Fruit fly (Drosophila melanogaster) whole organism, embryonic: Measurements from ENCODE around the gene Usp5.

ENCODE experiments used
- Asciz ChIP-seq: fragments of 200-800 bp; sonication (Bioruptor generic); optimal IDR thresholded peaks from 2 replicates; lab custom pipeline; 2017; ENCODE audit warnings: missing biosample characterization, mild to moderate bottlenecking, missing genetic modification characterization, missing genetic modification reagents
- Bteb2 ChIP-seq: fragments of 200-800 bp; sonication (Bioruptor generic); optimal IDR thresholded peaks from 2 replicates; lab custom pipeline; 2016; ENCODE audit warnings: missing biosample characterization, missing genetic modification characterization
- CG10431 ChIP-seq: fragments of 200-800 bp; sonication (Bioruptor generic); optimal IDR thresholded peaks from 3 replicates; lab custom pipeline; 2018; ENCODE audit warnings: missing biosample characterization, mild to moderate bottlenecking, missing genetic modification characterization
- CG12219 ChIP-seq: fragments of 200-800 bp; sonication (Bioruptor generic); optimal IDR thresholded peaks from 3 replicates; lab custom pipeline; 2018; ENCODE audit warnings: missing biosample characterization, mild to moderate bottlenecking, missing genetic modification characterization
- CG13775 ChIP-seq: fragments of 200-800 bp; sonication (Bioruptor generic); optimal IDR thresholded peaks from 3 replicates; lab custom pipeline; 2017; ENCODE audit warnings: missing biosample characterization, mild to moderate bottlenecking, missing genetic modification characterization
- CG13894 ChIP-seq: fragments of 200-800 bp; sonication (Bioruptor generic); optimal IDR thresholded peaks from 3 replicates; lab custom pipeline; 2018; ENCODE audit warnings: missing biosample characterization, mild to moderate bottlenecking, missing genetic modification characterization, moderate library complexity
- CG14014 ChIP-seq: fragments of 200-800 bp; sonication (Bioruptor generic); IDR thresholded peaks from 2 replicates; pipeline ENCODE4 v1.3.6; 2022; ENCODE audit warnings: missing biosample characterization, missing genetic modification characterization
- CG14050 ChIP-seq: fragments of 200-800 bp; sonication (Bioruptor generic); IDR thresholded peaks from 3 replicates; pipeline ENCODE4 v1.3.6; 2022; ENCODE audit warnings: missing biosample characterization, missing genetic modification characterization
- CG1603 ChIP-seq: fragments of 200-800 bp; sonication (Bioruptor generic); optimal IDR thresholded peaks from 2 replicates; lab custom pipeline; 2019; ENCODE audit warnings: missing biosample characterization, mild to moderate bottlenecking, missing genetic modification characterization, moderate library complexity
- CG17802 ChIP-seq: fragments of 200-800 bp; sonication (Bioruptor generic); optimal IDR thresholded peaks from 2 replicates; lab custom pipeline; 2018; ENCODE audit warnings: missing biosample characterization, mild to moderate bottlenecking, missing genetic modification characterization, moderate library complexity
- CG1792 ChIP-seq: fragments of 200-800 bp; sonication (Bioruptor generic); optimal IDR thresholded peaks from 2 replicates; lab custom pipeline; 2016; ENCODE audit warnings: missing biosample characterization, missing genetic modification characterization
- CG34376 ChIP-seq: fragments of 200-800 bp; sonication (Bioruptor generic); optimal IDR thresholded peaks from 2 replicates; lab custom pipeline; 2018; ENCODE audit warnings: missing biosample characterization, mild to moderate bottlenecking, missing genetic modification characterization
- CG34422 ChIP-seq: fragments of 200-800 bp; sonication (Bioruptor generic); IDR thresholded peaks from 3 replicates; pipeline ENCODE4 v1.3.6; 2022; ENCODE audit warnings: missing biosample characterization, missing genetic modification characterization
- CG3726 ChIP-seq: fragments of 200-800 bp; sonication (Bioruptor generic); IDR thresholded peaks from 3 replicates; pipeline ENCODE4, ENCODE4 v1.3.6; 2022; ENCODE audit warnings: missing biosample characterization, missing genetic modification characterization
- CG5953 ChIP-seq: fragments of 200-800 bp; sonication (Bioruptor generic); IDR thresholded peaks from 2 replicates; pipeline ENCODE4 v1.3.6; 2022; ENCODE audit warnings: missing biosample characterization, missing genetic modification characterization
- CG6272 ChIP-seq: fragments of 200-800 bp; sonication (Bioruptor generic); IDR thresholded peaks from 2 replicates; pipeline ENCODE4 v1.3.6; 2022; ENCODE audit warnings: missing biosample characterization, missing genetic modification characterization
- CG7372 ChIP-seq: fragments of 200-800 bp; sonication (Bioruptor generic); IDR thresholded peaks from 2 replicates; pipeline ENCODE4 v1.3.6; 2022; ENCODE audit warnings: missing biosample characterization, missing genetic modification characterization
- CG8281 ChIP-seq: fragments of 200-800 bp; sonication (Bioruptor generic); optimal IDR thresholded peaks from 2 replicates; lab custom pipeline; 2018; ENCODE audit warnings: missing biosample characterization, mild to moderate bottlenecking, missing genetic modification characterization, moderate library complexity
- CG9876 ChIP-seq: fragments of 200-800 bp; sonication (Bioruptor generic); optimal IDR thresholded peaks from 2 replicates; lab custom pipeline; 2016; ENCODE audit warnings: missing biosample characterization, missing genetic modification characterization
- CrebB ChIP-seq: fragments of 200-800 bp; sonication (Bioruptor generic); optimal IDR thresholded peaks from 3 replicates; lab custom pipeline; 2018; ENCODE audit warnings: missing biosample characterization, mild to moderate bottlenecking, missing genetic modification characterization
- Dad ChIP-seq: fragments of 200-800 bp; sonication (Bioruptor generic); optimal IDR thresholded peaks from 3 replicates; lab custom pipeline; 2016; ENCODE audit warnings: missing biosample characterization, missing genetic modification characterization
- Deaf1 ChIP-seq: fragments of 200-800 bp; optimal IDR thresholded peaks from 3 replicates; lab custom pipeline; 2019; ENCODE audit warnings: missing biosample characterization, mild to moderate bottlenecking, missing genetic modification characterization, moderate library complexity
- Dref ChIP-seq: fragments of 200-800 bp; sonication (Bioruptor generic); IDR thresholded peaks from 2 replicates; pipeline ENCODE4 v1.3.6; 2022; ENCODE audit warnings: missing biosample characterization, missing genetic modification characterization
- HHEX ChIP-seq: fragments of 200-800 bp; sonication (Bioruptor generic); optimal IDR thresholded peaks from 3 replicates; lab custom pipeline; 2017; ENCODE audit warnings: missing biosample characterization, mild to moderate bottlenecking, missing genetic modification characterization, missing genetic modification reagents
- Hey ChIP-seq: fragments of 200-800 bp; sonication (Bioruptor generic); optimal IDR thresholded peaks from 3 replicates; lab custom pipeline; 2018; ENCODE audit warnings: missing biosample characterization, mild to moderate bottlenecking, missing genetic modification characterization
- Hmx ChIP-seq: fragments of 200-800 bp; sonication (Bioruptor generic); optimal IDR thresholded peaks from 2 replicates; lab custom pipeline; 2016; ENCODE audit warnings: missing biosample characterization, missing genetic modification characterization
- Hsf ChIP-seq: fragments of 200-800 bp; sonication (Bioruptor generic); optimal IDR thresholded peaks from 3 replicates; lab custom pipeline; 2016; ENCODE audit warnings: missing biosample characterization, missing genetic modification characterization
- Mes4 ChIP-seq: fragments of 200-800 bp; sonication (Bioruptor generic); optimal IDR thresholded peaks from 2 replicates; lab custom pipeline; 2016; ENCODE audit warnings: missing biosample characterization, missing genetic modification characterization
- Oaz ChIP-seq: fragments of 200-800 bp; sonication (Bioruptor generic); IDR thresholded peaks from 2 replicates; pipeline ENCODE4 v1.3.6; 2022; ENCODE audit warnings: missing biosample characterization, missing genetic modification characterization
- Pdp1 ChIP-seq, 2 experiments: fragments of 200-800 bp; sonication (Bioruptor generic); optimal IDR thresholded peaks; 3 replicates each; lab custom pipeline; 2016; ENCODE audit warnings: missing biosample characterization in 2 of 2, missing genetic modification characterization in 2 of 2, mild to moderate bottlenecking in 1 of 2, moderate library complexity in 1 of 2
- Poxn ChIP-seq: fragments of 200-800 bp; sonication (Bioruptor generic); IDR thresholded peaks from 2 replicates; pipeline ENCODE4 v1.3.6; 2022; ENCODE audit warnings: missing biosample characterization, missing genetic modification characterization
- Side ChIP-seq: fragments of 200-800 bp; sonication (Bioruptor generic); optimal IDR thresholded peaks from 2 replicates; lab custom pipeline; 2016; ENCODE audit warnings: missing biosample characterization, missing genetic modification characterization
- Six4 ChIP-seq: fragments of 200-800 bp; sonication (Bioruptor generic); optimal IDR thresholded peaks from 2 replicates; lab custom pipeline; 2016; ENCODE audit warnings: missing biosample characterization, missing genetic modification characterization
- bab2 ChIP-seq: fragments of 200-800 bp; sonication (Bioruptor generic); optimal IDR thresholded peaks from 2 replicates; lab custom pipeline; 2016; ENCODE audit warnings: missing biosample characterization, missing genetic modification characterization
- bcd ChIP-seq: fragments of 200-800 bp; sonication (Bioruptor generic); optimal IDR thresholded peaks from 2 replicates; lab custom pipeline; 2017; ENCODE audit warnings: missing biosample characterization, mild to moderate bottlenecking, missing genetic modification characterization
- bowl ChIP-seq: fragments of 200-800 bp; sonication (Bioruptor generic); IDR thresholded peaks from 2 replicates; pipeline ENCODE4 v1.3.6; 2022; ENCODE audit warnings: missing biosample characterization, missing genetic modification characterization
- corto ChIP-seq: fragments of 200-800 bp; sonication (Bioruptor generic); optimal IDR thresholded peaks from 2 replicates; lab custom pipeline; 2016; ENCODE audit warnings: missing biosample characterization, mild to moderate bottlenecking, missing genetic modification characterization, moderate library complexity
- crp ChIP-seq, 2 experiments: fragments of 200-800 bp; sonication (Bioruptor generic); optimal IDR thresholded peaks; 2 replicates in 1 of 2; 3 replicates in 1 of 2; lab custom pipeline; 2017; ENCODE audit warnings: missing biosample characterization in 2 of 2, missing genetic modification characterization in 2 of 2, mild to moderate bottlenecking in 1 of 2, moderate library complexity in 1 of 2
- disco-r ChIP-seq: fragments of 200-800 bp; sonication (Bioruptor generic); optimal IDR thresholded peaks from 2 replicates; lab custom pipeline; 2016; ENCODE audit warnings: missing biosample characterization, missing genetic modification characterization
- dpn ChIP-seq, 2 experiments: fragments of 200-800 bp; sonication (Bioruptor generic); optimal IDR thresholded peaks; 3 replicates each; lab custom pipeline; 2016; ENCODE audit warnings: missing biosample characterization in 2 of 2, missing genetic modification characterization in 2 of 2
- eyg ChIP-seq: fragments of 200-800 bp; sonication (Bioruptor generic); optimal IDR thresholded peaks from 3 replicates; lab custom pipeline; 2016; ENCODE audit warnings: missing biosample characterization, missing genetic modification characterization
- gem ChIP-seq: fragments of 200-800 bp; sonication (Bioruptor generic); optimal IDR thresholded peaks from 2 replicates; lab custom pipeline; 2019; ENCODE audit warnings: missing biosample characterization, mild to moderate bottlenecking, missing genetic modification characterization, moderate library complexity
- gfzf ChIP-seq: fragments of 200-800 bp; sonication (Bioruptor generic); optimal IDR thresholded peaks from 2 replicates; lab custom pipeline; 2016; ENCODE audit warnings: missing biosample characterization, mild to moderate bottlenecking, missing genetic modification characterization, moderate library complexity
- hbn ChIP-seq: fragments of 200-800 bp; sonication (Bioruptor generic); IDR thresholded peaks from 2 replicates; pipeline ENCODE4 v1.3.6; 2022; ENCODE audit warnings: missing biosample characterization, missing genetic modification characterization; ENCODE audit not compliant: partially characterized antibody
- her ChIP-seq: fragments of 200-800 bp; sonication (Bioruptor generic); optimal IDR thresholded peaks from 2 replicates; lab custom pipeline; 2016; ENCODE audit warnings: missing biosample characterization, missing genetic modification characterization
- ranshi ChIP-seq: fragments of 200-800 bp; sonication (Bioruptor generic); IDR thresholded peaks from 2 replicates; pipeline ENCODE4 v1.3.6; 2022; ENCODE audit warnings: missing biosample characterization, missing genetic modification characterization
- row ChIP-seq: fragments of 200-800 bp; sonication (Bioruptor generic); IDR thresholded peaks from 3 replicates; pipeline ENCODE4 v1.3.6; 2022; ENCODE audit warnings: missing biosample characterization, missing genetic modification characterization
- sd ChIP-seq: fragments of 200-800 bp; sonication (Bioruptor generic); optimal IDR thresholded peaks from 3 replicates; lab custom pipeline; 2018; ENCODE audit warnings: missing biosample characterization, mild to moderate bottlenecking, missing genetic modification characterization, moderate library complexity
- sna ChIP-seq: fragments of 200-800 bp; sonication (Bioruptor generic); IDR thresholded peaks from 2 replicates; pipeline ENCODE4 v1.3.6; 2022; ENCODE audit warnings: missing biosample characterization, missing genetic modification characterization; ENCODE audit not compliant: partially characterized antibody
- unc-4 ChIP-seq: fragments of 200-800 bp; sonication (Bioruptor generic); IDR thresholded peaks from 2 replicates; pipeline ENCODE4 v1.3.6; 2022; ENCODE audit warnings: missing biosample characterization, missing genetic modification characterization; ENCODE audit not compliant: partially characterized antibody
- wek ChIP-seq: fragments of 200-800 bp; sonication (Bioruptor generic); optimal IDR thresholded peaks from 3 replicates; lab custom pipeline; 2018; ENCODE audit warnings: missing biosample characterization, mild to moderate bottlenecking, missing genetic modification characterization, moderate library complexity

The Usp5 gene

dm6 chr3L:3164951-3165350 lies 16.8 kb upstream of the Usp5 start, which contains the start of gene CG32280 (continued):
- TF ChIP-seq wek (GFP tag; lab: Kevin White, UChicago) (no peak), crp (GFP tag; optimal IDR thresholded peaks at IDR 0.05; lab: Kevin White, UChicago) (no peak), eyg (GFP tag; lab: Kevin White, UChicago) (no peak), CG34376 (GFP tag; lab: Kevin White, UChicago) (peak; percentile 69), corto (GFP tag; lab: Kevin White, UChicago) (no peak), CG10431 (GFP tag; lab: Kevin White, UChicago) (no peak), HHEX (GFP tag; lab: Kevin White, UChicago) (peak; percentile 47), CG13894 (no peak), Oaz (GFP tag; lab: Robert Waterston, UW) (no peak), Six4 (no peak), Poxn (GFP tag; lab: Robert Waterston, UW) (no peak), Hmx (no peak), Deaf1 (tag; lab: Kevin White, UChicago) (no peak), bowl (GFP tag; lab: Robert Waterston, UW) (no peak), CG1603 (tag; lab: Kevin White, UChicago) (peak; percentile 68), Hsf (no peak), ranshi (GFP tag; lab: Robert Waterston, UW) (no peak), CG17802 (tag; lab: Kevin White, UChicago) (no peak), hbn (GFP tag; lab: Robert Waterston, UW) (peak; percentile 91), unc-4 (GFP tag; lab: Robert Waterston, UW) (peak; percentile 90), sna (peak; percentile 81), row (GFP tag; lab: Robert Waterston, UW) (peak; percentile 62), CG7372 (no peak), CG14014 (GFP tag; lab: Robert Waterston, UW) (peak; percentile 16; the same call in 1 of the 2 replicates), CG8281 (tag; lab: Kevin White, UChicago) (no peak), Pdp1 (GFP tag; optimal IDR thresholded peaks at IDR 0.05; lab: Kevin White, UChicago) (peak in 1 of 2 experiments; percentile 49), CG5953 (GFP tag; lab: Robert Waterston, UW) (no peak), CG6272 (0 out of 2 replicates have a peak, but pooled peaks have one; percentile 36), CG9876 (GFP tag; lab: Kevin White, UChicago) (no peak), bab2 (GFP tag; lab: Kevin White, UChicago) (no peak), CrebB (tag; lab: Kevin White, UChicago) (peak; percentile 35), gfzf (GFP tag; lab: Kevin White, UChicago) (peak; percentile 86), CG1792 (GFP tag; lab: Kevin White, UChicago) (no peak), CG34422 (GFP tag; lab: Robert Waterston, UW) (no peak; the same call in 2 of the 3 replicates), Mes4 (GFP tag; lab: Kevin White, UChicago) (no peak), Dad (peak; percentile 32), CG14050 (GFP tag; lab: Robert Waterston, UW) (no peak), CG12219 (GFP tag; lab: Kevin White, UChicago) (no peak), Bteb2 (peak; percentile 5), CG3726 (no peak), bcd (GFP tag; lab: Kevin White, UChicago) (no peak), Dref (GFP tag; lab: Robert Waterston, UW) (peak; percentile 96), Asciz (no peak), her (GFP tag; lab: Kevin White, UChicago) (peak; percentile 37), gem (no peak), Side (GFP tag; lab: Kevin White, UChicago) (no peak), disco-r (GFP tag; lab: Kevin White, UChicago) (no peak), dpn (GFP tag; optimal IDR thresholded peaks at IDR 0.05; lab: Kevin White, UChicago) (peak; percentile 13 to 38), CG13775 (GFP tag; lab: Kevin White, UChicago) (no peak), sd (tag; lab: Kevin White, UChicago) (peak; percentile 82), Hey (tag; lab: Kevin White, UChicago) (no peak)
